Worm (Caenorhabditis elegans) whole organism, young adult: ENCODE measurements around the gene egl-2.

Experiments used
- F33H1.4 ChIP-seq: fragments of 200-800 bp; sonication (Bioruptor generic); IDR thresholded peaks from 2 replicates; pipeline ENCODE4 v1.3.6; 2022; ENCODE audit warnings: missing genetic modification reagents, missing genetic modification characterization, missing compliant biosample characterization
- Y95B8A.8 ChIP-seq: fragments of 200-800 bp; sonication (Bioruptor generic); IDR thresholded peaks from 2 replicates; pipeline ENCODE4 v1.3.6; 2022; ENCODE audit warnings: missing genetic modification reagents, missing genetic modification characterization, missing compliant biosample characterization
- ceh-58 ChIP-seq: fragments of 200-800 bp; sonication (Bioruptor generic); IDR thresholded peaks from 2 replicates; pipeline ENCODE4 v1.3.6; 2022; ENCODE audit warnings: missing genetic modification characterization, missing compliant biosample characterization
- dox-1 ChIP-seq: fragments of 200-800 bp; sonication (Bioruptor generic); IDR thresholded peaks from 2 replicates; pipeline ENCODE4 v1.3.6; 2022; ENCODE audit warnings: missing genetic modification reagents, missing genetic modification characterization, missing compliant biosample characterization
- lsl-1 ChIP-seq: fragments of 200-800 bp; sonication (Bioruptor generic); optimal IDR thresholded peaks from 2 replicates; lab custom pipeline; 2018; ENCODE audit warnings: mild to moderate bottlenecking, missing genetic modification characterization, moderate library complexity, missing compliant biosample characterization
- madf-3 ChIP-seq: fragments of 200-800 bp; sonication (Bioruptor generic); IDR thresholded peaks from 2 replicates; pipeline ENCODE4 v1.3.6; 2022; ENCODE audit warnings: missing genetic modification reagents, missing genetic modification characterization, missing compliant biosample characterization
- repo-1 ChIP-seq: sonication (generic microtip); optimal IDR thresholded peaks from 2 replicates; lab custom pipeline; 2017; ENCODE audit warnings: mild to moderate bottlenecking, missing genetic modification characterization, missing compliant biosample characterization
- snpc-4 ChIP-seq, 5 experiments: fragments of 150-350 bp in 1 of 5; sonication (generic microtip) in 4 of 5; optimal IDR thresholded peaks; 2 replicates each; lab custom pipeline; 2014 to 2018; ENCODE audit warnings: missing genetic modification characterization in 5 of 5, missing biosample characterization in 3 of 5, antibody characterized with exemption in 2 of 5, mild to moderate bottlenecking in 2 of 5, missing compliant biosample characterization in 2 of 5, missing genotype in 2 of 5, moderate library complexity in 2 of 5, missing genetic modification reagents in 1 of 5
- sptf-2 ChIP-seq: fragments of 200-800 bp; sonication (Bioruptor generic); optimal IDR thresholded peaks from 2 replicates; lab custom pipeline; 2018; ENCODE audit warnings: mild to moderate bottlenecking, missing genetic modification characterization, missing compliant biosample characterization

DNA sequence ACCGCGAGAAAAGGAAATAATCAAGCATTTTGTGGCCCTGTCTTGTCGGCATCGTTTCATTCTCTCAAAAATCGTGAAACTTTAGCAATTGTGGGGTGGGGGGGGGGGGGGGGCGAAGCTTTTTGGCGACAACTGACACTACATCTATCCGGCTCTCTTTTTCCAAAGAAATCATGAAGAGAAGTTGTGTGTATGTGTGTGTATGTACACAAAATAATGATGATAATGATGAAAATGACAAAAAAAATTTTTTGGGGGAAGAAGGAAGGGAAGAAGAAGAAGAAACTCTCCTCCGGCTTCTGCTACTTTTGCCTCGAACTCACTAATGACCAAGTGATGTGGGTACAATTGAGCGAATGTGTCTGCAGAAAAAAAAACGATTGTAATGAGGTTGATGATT is 56.1 kb downstream of the egl-2 start:
- no peak for TF ChIP-seq snpc-4 (GFP tag; optimal IDR thresholded peaks at IDR 0.05; lab: Kevin White, UChicago)
- TF ChIP-seq snpc-4 (tag; optimal IDR thresholded peaks at IDR 0.05; lab: Kevin White, UChicago): no peak
- no peak for TF ChIP-seq repo-1
- no peak for TF ChIP-seq dox-1 (GFP tag; lab: Robert Waterston, UW)
- TF ChIP-seq sptf-2 (GFP tag; lab: Kevin White, UChicago): no peak
- no peak for TF ChIP-seq lsl-1 (GFP tag; lab: Kevin White, UChicago)
- TF ChIP-seq madf-3 (GFP tag; lab: Robert Waterston, UW): no peak
- TF ChIP-seq Y95B8A.8: no peak
- no peak for TF ChIP-seq F33H1.4 (GFP tag; lab: Robert Waterston, UW)
- TF ChIP-seq ceh-58 (GFP tag; lab: Robert Waterston, UW): no peak
